Fruit fly (Drosophila melanogaster) whole organism, embryonic: ENCODE measurements around the gene CG34309.

Experiments used
- CG11456 ChIP-seq: fragments of 200-800 bp; sonication (Bioruptor generic); IDR thresholded peaks from 3 replicates; pipeline ENCODE4 v1.3.6; 2022; ENCODE audit warnings: missing biosample characterization, missing genetic modification characterization
- CG2889 ChIP-seq: fragments of 200-800 bp; sonication (Bioruptor generic); IDR thresholded peaks from 3 replicates; pipeline ENCODE4 v1.3.6; 2022; ENCODE audit warnings: missing biosample characterization, missing genetic modification characterization
- CG6854 ChIP-seq: fragments of 200-800 bp; sonication (Bioruptor generic); optimal IDR thresholded peaks from 3 replicates; lab custom pipeline; 2017; ENCODE audit warnings: missing biosample characterization, mild to moderate bottlenecking, missing genetic modification characterization
- CG8281 ChIP-seq: fragments of 200-800 bp; sonication (Bioruptor generic); optimal IDR thresholded peaks from 2 replicates; lab custom pipeline; 2018; ENCODE audit warnings: missing biosample characterization, mild to moderate bottlenecking, missing genetic modification characterization, moderate library complexity
- E2f1 ChIP-seq: fragments of 200-800 bp; sonication (Bioruptor generic); IDR thresholded peaks from 2 replicates; pipeline ENCODE4 v1.3.6; 2022; ENCODE audit warnings: missing biosample characterization, missing genetic modification characterization
- Elba2 ChIP-seq: fragments of 200-800 bp; sonication (Bioruptor generic); optimal IDR thresholded peaks from 3 replicates; lab custom pipeline; 2016; ENCODE audit warnings: missing biosample characterization, missing genetic modification characterization
- Mrtf ChIP-seq: fragments of 200-800 bp; sonication (Bioruptor generic); IDR thresholded peaks from 3 replicates; pipeline ENCODE4 v1.3.6; 2022; ENCODE audit warnings: missing biosample characterization, missing genetic modification characterization
- Poxn ChIP-seq: fragments of 200-800 bp; sonication (Bioruptor generic); IDR thresholded peaks from 2 replicates; pipeline ENCODE4 v1.3.6; 2022; ENCODE audit warnings: missing biosample characterization, missing genetic modification characterization
- chif ChIP-seq, 2 experiments: fragments of 200-800 bp; sonication (Bioruptor generic); optimal IDR thresholded peaks; 3 replicates each; lab custom pipeline; 2016; ENCODE audit warnings: missing biosample characterization in 2 of 2, missing genetic modification characterization in 2 of 2
- insv ChIP-seq, 2 experiments: fragments of 200-800 bp; sonication (Bioruptor generic); optimal IDR thresholded peaks; 3 replicates each; lab custom pipeline; 2016 to 2018; ENCODE audit warnings: missing biosample characterization in 2 of 2, missing genetic modification characterization in 2 of 2
- tna ChIP-seq: fragments of 200-800 bp; sonication (Bioruptor generic); IDR thresholded peaks from 2 replicates; pipeline ENCODE4 v1.3.6; 2022; ENCODE audit warnings: missing biosample characterization, missing genetic modification characterization; ENCODE audit not compliant: partially characterized antibody

CG34309 gene

dm6 chr3R:13417067-13417595 lies 44.7 kb downstream of the CG34309 start:
- TF ChIP-seq E2f1 (GFP tag; lab: Robert Waterston, UW) (no peak), CG8281 (tag; lab: Kevin White, UChicago) (peak; percentile 92), Mrtf (GFP tag; lab: Robert Waterston, UW) (no peak)

DNA sequence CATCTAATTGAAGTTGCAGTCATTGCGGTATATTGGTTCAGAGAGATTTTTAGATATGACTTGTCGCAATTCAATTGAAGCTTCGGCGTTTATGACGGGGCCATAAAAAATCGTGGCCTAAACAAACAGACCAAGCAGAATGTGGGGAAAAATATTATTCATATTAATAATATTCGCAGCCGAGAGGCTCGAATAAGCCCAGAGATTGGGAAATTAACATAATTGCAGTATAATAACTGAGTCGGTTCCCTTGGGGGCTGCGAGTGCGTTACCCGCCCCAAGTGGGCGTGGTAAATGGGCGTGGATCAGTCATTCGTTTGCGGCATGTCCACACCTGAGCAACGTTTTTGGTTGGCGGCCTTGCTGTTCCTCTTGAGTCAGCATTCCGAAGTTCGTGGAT lies 47.5 kb downstream of the CG34309 start, which contains the start of gene Ir87a:
Gene Ir87a, plus strand, starts transcription at position 301 of the 400 bp plus-strand sequence.
- TF ChIP-seq tna (GFP tag; lab: Robert Waterston, UW) (no peak), CG11456 (GFP tag; lab: Robert Waterston, UW) (no peak)

dm6 chr3R:13422178-13422577 lies 49.7 kb downstream of the CG34309 start:
- TF ChIP-seq chif (GFP tag; optimal IDR thresholded peaks at IDR 0.05; lab: Kevin White, UChicago) (no peak), Elba2 (peak; percentile 44), Poxn (no peak), CG6854 (no peak), insv (GFP tag; optimal IDR thresholded peaks at IDR 0.05; lab: Kevin White, UChicago) (peak in 1 of 2 experiments; percentile 92), CG2889 (no peak)
